Worm (Caenorhabditis elegans): ENCODE measurements around the gene zig-10.

DNA sequence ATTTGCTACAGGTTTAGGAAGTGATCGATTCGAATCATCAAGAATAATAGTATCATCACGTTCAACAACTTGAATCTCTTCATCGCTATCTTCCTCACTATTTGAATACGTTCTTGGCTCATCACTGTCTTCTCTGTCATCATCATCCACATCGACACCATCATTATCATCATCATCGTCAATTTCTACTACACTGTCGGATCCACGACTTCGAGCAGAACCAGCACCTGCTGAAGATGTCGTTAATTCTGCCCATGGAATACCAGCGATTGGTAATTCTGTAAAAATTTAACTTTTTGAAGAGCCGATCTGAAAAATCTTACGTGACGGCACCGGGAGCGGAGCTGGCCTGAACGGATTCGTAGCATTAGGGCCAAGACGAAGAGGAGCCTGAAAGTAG lies 48.5 kb upstream of the zig-10 start:
- no peak for TF ChIP-seq mdl-1 (tag; optimal IDR thresholded peaks at IDR 0.05)
- TF ChIP-seq ceh-9 (tag; optimal IDR thresholded peaks at IDR 0.05): no peak
- no peak for TF ChIP-seq unc-39 (tag; optimal IDR thresholded peaks at IDR 0.05)
- no peak for TF ChIP-seq ama-1 (optimal IDR thresholded peaks at IDR 0.05)
- TF ChIP-seq unc-62 (GFP tag; optimal IDR thresholded peaks at IDR 0.05): no peak
- no peak for TF ChIP-seq pqm-1 (tag; optimal IDR thresholded peaks at IDR 0.05)
